Fruit fly (Drosophila melanogaster) whole organism, larva: Measurements from ENCODE around the gene tay.

Source experiments
- noc ChIP-seq: fragments of 200-800 bp; sonication (Bioruptor generic); optimal IDR thresholded peaks from 3 replicates; lab custom pipeline; 2019; ENCODE audit warnings: missing biosample characterization, mild to moderate bottlenecking, missing genetic modification characterization, moderate library complexity

The tay gene

dm6 chrX:15835393-15835792, 51.7 kb downstream of the tay start, which contains the start of gene Chc:
Gene Chc (minus strand): TSS chrX:15835490.
- no peak for TF ChIP-seq noc (tag; lab: Kevin White, UChicago)

- no peak for TF ChIP-seq noc (tag; lab: Kevin White, UChicago)
Measured at dm6 chrX:15834594-15835236, 52.4 kb downstream of the tay start.

- TF ChIP-seq noc (tag; lab: Kevin White, UChicago) = no peak
Measured at dm6 chrX:15833957-15834356, 53.2 kb downstream of the tay start.
